Worm (Caenorhabditis elegans): ENCODE data around the gene ZC449.2.

ce11 chrX:5040038-5040437 is 19.0 kb downstream of the ZC449.2 start:
- TF ChIP-seq unc-62 (GFP tag; optimal IDR thresholded peaks at IDR 0.05) (no peak), nhr-76 (tag; optimal IDR thresholded peaks at IDR 0.05) (no peak), unc-39 (tag; optimal IDR thresholded peaks at IDR 0.05) (no peak), ztf-11 (tag; optimal IDR thresholded peaks at IDR 0.05) (no peak), snpc-4 (tag; optimal IDR thresholded peaks at IDR 0.05) (no peak), lsy-2 (tag; optimal IDR thresholded peaks at IDR 0.05) (no peak), lin-13 (tag; optimal IDR thresholded peaks at IDR 0.05) (no peak), hlh-1 (tag; optimal IDR thresholded peaks at IDR 0.05) (no peak), mab-5 (tag; optimal IDR thresholded peaks at IDR 0.05) (no peak), M03D4.4 (tag; optimal IDR thresholded peaks at IDR 0.05) (no peak), elt-3 (tag; optimal IDR thresholded peaks at IDR 0.05) (no peak), blmp-1 (tag; optimal IDR thresholded peaks at IDR 0.05) (no peak), sptf-1 (tag; optimal IDR thresholded peaks at IDR 0.05) (no peak), sem-2 (GFP tag; optimal IDR thresholded peaks at IDR 0.05) (no peak)

All from whole organism, mixed stage, embryonic.